Fruit fly (Drosophila melanogaster) whole organism, adult: ENCODE results near the gene abs.

Experiments used
- Clk ChIP-seq: fragments of 200-800 bp; sonication (Bioruptor generic); optimal IDR thresholded peaks from 2 replicates; lab custom pipeline; 2017; ENCODE audit warnings: missing biosample characterization, missing genetic modification characterization
- Hr96 ChIP-seq: fragments of 200-800 bp; sonication (Bioruptor generic); optimal IDR thresholded peaks from 2 replicates; lab custom pipeline; 2016; ENCODE audit warnings: missing biosample characterization, missing genetic modification characterization

dm6 chr3R:4242209-4242887, 9.5 kb downstream of the abs start, which contains the start of gene CG14642:
- TF ChIP-seq Clk (GFP tag; lab: Kevin White, UChicago) = no peak
- TF ChIP-seq Hr96 (GFP tag; lab: Kevin White, UChicago) = no peak
